Fruit fly (Drosophila melanogaster): ENCODE measurements around the gene CG7714.
A peak's percentile ranks its signal among the peaks of the same experiment; 100 is the strongest.

CG7714 gene

dm6 chr3R:18741027-18741843, 15.0 kb upstream of the CG7714 start (continued):
- TF ChIP-seq Eip75B (GFP tag; optimal IDR thresholded peaks at IDR 0.05) (peak; percentile 86), spab (GFP tag; optimal IDR thresholded peaks at IDR 0.05) (peak; percentile 80), Met (GFP tag; optimal IDR thresholded peaks at IDR 0.05) (peak; percentile 95), ss (GFP tag; optimal IDR thresholded peaks at IDR 0.05) (peak; percentile 80 to 84), Sox15 (GFP tag; optimal IDR thresholded peaks at IDR 0.05) (peak; percentile 85), fd85E (GFP tag; optimal IDR thresholded peaks at IDR 0.05) (peak; percentile 61), net (GFP tag; optimal IDR thresholded peaks at IDR 0.05) (peak; percentile 88), CG6792 (GFP tag; optimal IDR thresholded peaks at IDR 0.05) (peak; percentile 91), Hr4 (GFP tag; optimal IDR thresholded peaks at IDR 0.05) (peak; percentile 84), Blimp-1 (GFP tag; optimal IDR thresholded peaks at IDR 0.05) (peak; percentile 84), Ets96B (tag; optimal IDR thresholded peaks at IDR 0.05) (peak; percentile 87), Hr39 (GFP tag; optimal IDR thresholded peaks at IDR 0.05) (peak; percentile 91), CG8319 (GFP tag; optimal IDR thresholded peaks at IDR 0.05) (peak; percentile 69), CG10669 (GFP tag; optimal IDR thresholded peaks at IDR 0.05) (peak; percentile 87), CG31627 (GFP tag; optimal IDR thresholded peaks at IDR 0.05) (peak; percentile 94), CG4318 (GFP tag; optimal IDR thresholded peaks at IDR 0.05) (peak; percentile 81), Smox (GFP tag; optimal IDR thresholded peaks at IDR 0.05) (peak; percentile 95), fkh (GFP tag; optimal IDR thresholded peaks at IDR 0.05) (peak; percentile 56), Sox14 (GFP tag; optimal IDR thresholded peaks at IDR 0.05) (peak; percentile 92), CG16779 (tag; optimal IDR thresholded peaks at IDR 0.05) (peak; percentile 67), Hr38 (GFP tag; optimal IDR thresholded peaks at IDR 0.05) (no peak), CG15336 (GFP tag; IDR thresholded peaks at IDR 0.05) (peak; percentile 95), CG7368 (GFP tag; optimal IDR thresholded peaks at IDR 0.05) (peak; percentile 85), CG3919 (GFP tag; optimal IDR thresholded peaks at IDR 0.05) (peak; percentile 95), salr (GFP tag; optimal IDR thresholded peaks at IDR 0.05) (peak; percentile 65 to 87), CG6854 (GFP tag; optimal IDR thresholded peaks at IDR 0.05) (peak; percentile 93), Eip93F (GFP tag; optimal IDR thresholded peaks at IDR 0.05) (peak; percentile 95), dac (GFP tag; optimal IDR thresholded peaks at IDR 0.05) (peak; percentile 74), topi (GFP tag; optimal IDR thresholded peaks at IDR 0.05) (peak; percentile 95), CG10631 (GFP tag; optimal IDR thresholded peaks at IDR 0.05) (peak; percentile 94), CG3032 (tag; optimal IDR thresholded peaks at IDR 0.05) (peak; percentile 87), vri (GFP tag; optimal IDR thresholded peaks at IDR 0.05) (peak; percentile 90), CG9139 (GFP tag; optimal IDR thresholded peaks at IDR 0.05) (peak; percentile 54), OdsH (GFP tag; optimal IDR thresholded peaks at IDR 0.05) (peak; percentile 95), CG1621 (tag; optimal IDR thresholded peaks at IDR 0.05) (peak; percentile 79), fd59A (GFP tag; optimal IDR thresholded peaks at IDR 0.05) (peak; percentile 81), CG34406 (GFP tag; optimal IDR thresholded peaks at IDR 0.05) (peak; percentile 94), lz (GFP tag; optimal IDR thresholded peaks at IDR 0.05) (peak; percentile 96)

Data from whole organism, prepupa.